Worm (Caenorhabditis elegans) whole organism, early embryonic: ENCODE data around the gene tag-241.

Experiments
- B0310.2 ChIP-seq: sonication (generic microtip); optimal IDR thresholded peaks from 2 replicates; lab custom pipeline; 2016; ENCODE audit warnings: mild to moderate bottlenecking, missing genetic modification characterization, missing compliant biosample characterization
- F13C5.2 ChIP-seq: sonication (generic microtip); optimal IDR thresholded peaks from 2 replicates; lab custom pipeline; 2017; ENCODE audit warnings: mild to moderate bottlenecking, missing genetic modification characterization, inconsistent platforms, missing compliant biosample characterization
- aly-1 ChIP-seq: sonication (generic microtip); optimal IDR thresholded peaks from 2 replicates; lab custom pipeline; 2016; ENCODE audit warnings: missing genetic modification characterization, missing compliant biosample characterization
- ama-1 ChIP-seq: fragments of 150-350 bp; optimal IDR thresholded peaks from 2 replicates; lab custom pipeline; 2014
- ceh-13 ChIP-seq: fragments of 200-800 bp; sonication (Bioruptor generic); optimal IDR thresholded peaks from 2 replicates; lab custom pipeline; 2018; ENCODE audit warnings: mild to moderate bottlenecking, missing genetic modification characterization, missing compliant biosample characterization
- ceh-36 ChIP-seq: sonication (generic microtip); optimal IDR thresholded peaks from 2 replicates; lab custom pipeline; 2016; ENCODE audit warnings: missing genetic modification characterization, inconsistent platforms, missing compliant biosample characterization
- ets-7 ChIP-seq: sonication (generic microtip); optimal IDR thresholded peaks from 2 replicates; lab custom pipeline; 2016; ENCODE audit warnings: missing genotype, missing genetic modification characterization, missing compliant biosample characterization
- flt-1 ChIP-seq: fragments of 200-800 bp; sonication (Bioruptor generic); IDR thresholded peaks from 2 replicates; pipeline ENCODE4 v1.3.6; 2022; ENCODE audit warnings: missing genetic modification characterization, missing compliant biosample characterization
- hmbx-1 ChIP-seq: sonication (generic microtip); optimal IDR thresholded peaks from 2 replicates; lab custom pipeline; 2016; ENCODE audit warnings: mild to moderate bottlenecking, missing genetic modification characterization, missing compliant biosample characterization
- hmg-4 ChIP-seq: fragments of 200-800 bp; sonication (Bioruptor generic); optimal IDR thresholded peaks from 2 replicates; lab custom pipeline; 2018; ENCODE audit warnings: mild to moderate bottlenecking, missing genetic modification characterization, missing compliant biosample characterization
- hnd-1 ChIP-seq: sonication (generic microtip); optimal IDR thresholded peaks from 2 replicates; lab custom pipeline; 2016; ENCODE audit warnings: missing genetic modification characterization, missing compliant biosample characterization
- pes-1 ChIP-seq: fragments of 200-800 bp; sonication (Bioruptor generic); IDR thresholded peaks from 2 replicates; pipeline ENCODE4 v1.3.6; 2022; ENCODE audit warnings: missing genetic modification reagents, missing genetic modification characterization, missing compliant biosample characterization
- scrt-1 ChIP-seq: fragments of 200-800 bp; sonication (Bioruptor generic); IDR thresholded peaks from 2 replicates; pipeline ENCODE4 v1.3.6; 2022; ENCODE audit warnings: missing genetic modification characterization, missing compliant biosample characterization
- sea-1 ChIP-seq: fragments of 200-800 bp; sonication (Bioruptor generic); conservative IDR thresholded peaks from 2 replicates; pipeline ENCODE4 v1.3.6; 2022; ENCODE audit warnings: missing genetic modification characterization, missing compliant biosample characterization
- tbx-11 ChIP-seq: fragments of 200-800 bp; sonication (Bioruptor generic); IDR thresholded peaks from 2 replicates; pipeline ENCODE4 v1.3.6; 2022; ENCODE audit warnings: missing genetic modification characterization, missing compliant biosample characterization
- tbx-37 ChIP-seq: fragments of 200-800 bp; sonication (Bioruptor generic); conservative IDR thresholded peaks from 2 replicates; pipeline ENCODE4 v1.3.6; 2022; ENCODE audit warnings: missing genetic modification reagents, missing genetic modification characterization, missing compliant biosample characterization
- tra-4 ChIP-seq: sonication (generic microtip); optimal IDR thresholded peaks from 2 replicates; lab custom pipeline; 2017; ENCODE audit warnings: missing genetic modification characterization, missing compliant biosample characterization

The tag-241 gene

ce11 chrX:11823704-11824103, at the start of gene tag-241:
tag-241 (plus strand) TSS chrX:11824004.
- no peak for TF ChIP-seq aly-1 (tag; lab: Kevin White, UChicago)
- no peak for TF ChIP-seq ets-7
- no peak for TF ChIP-seq flt-1
- TF ChIP-seq hmbx-1 (tag; lab: Kevin White, UChicago) = no peak
- no peak for TF ChIP-seq hnd-1 (tag; lab: Kevin White, UChicago)
- TF ChIP-seq sea-1 = no peak
- TF ChIP-seq scrt-1 = no peak
- TF ChIP-seq tra-4 (tag; lab: Kevin White, UChicago) = no peak

DNA sequence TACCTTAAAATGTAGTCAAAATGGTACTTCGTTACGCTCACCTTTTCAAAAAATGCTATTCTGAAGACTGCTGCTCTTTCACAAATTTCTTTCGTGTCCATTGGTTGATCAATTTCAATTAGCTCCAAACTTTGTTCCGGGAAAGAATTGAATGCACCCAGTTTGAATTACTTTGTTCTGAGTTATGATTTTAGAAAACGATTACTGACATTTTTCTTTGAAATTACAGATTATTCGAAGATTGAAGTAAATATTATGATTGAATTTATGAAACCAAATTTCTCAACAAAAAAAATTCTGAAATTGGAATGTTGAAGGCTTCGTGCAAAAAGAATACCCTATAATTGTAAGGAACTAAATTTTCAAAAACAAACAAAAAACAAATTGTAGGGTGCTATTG, 39.6 kb upstream of the tag-241 start, which contains the start of gene Y102F5A.1:
TSS of gene Y102F5A.1 (minus strand) at position 101 of the 400 bp plus-strand sequence.
- TF ChIP-seq sea-1 (no peak), aly-1 (tag; lab: Kevin White, UChicago) (no peak), ceh-36 (tag; lab: Kevin White, UChicago) (no peak), F13C5.2 (tag; lab: Kevin White, UChicago) (no peak), scrt-1 (no peak)

DNA sequence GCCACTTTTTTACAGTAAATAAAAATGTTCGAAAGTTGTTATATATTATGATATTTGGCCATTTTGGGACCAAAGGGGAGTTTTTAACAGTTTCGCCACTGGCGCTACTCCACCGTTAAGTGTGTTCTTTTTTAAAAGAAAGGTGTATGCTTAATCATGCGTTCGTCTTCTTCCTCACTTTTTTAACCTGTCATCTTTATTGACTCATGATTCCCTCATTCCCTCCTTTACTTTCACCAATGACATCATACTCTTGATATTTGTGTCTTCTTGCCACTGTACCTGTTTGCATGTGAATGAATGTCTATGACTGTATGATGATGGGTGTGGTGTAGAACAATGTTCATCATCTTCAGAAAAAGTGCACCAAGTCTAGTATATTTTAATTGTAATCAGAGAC, 33.2 kb upstream of the tag-241 start:
- no peak for TF ChIP-seq hmg-4 (GFP tag; lab: Kevin White, UChicago)
- no peak for TF ChIP-seq hnd-1 (tag; lab: Kevin White, UChicago)
- no peak for TF ChIP-seq flt-1
- no peak for TF ChIP-seq tbx-37 (GFP tag; lab: Robert Waterston, UW)
- no peak for TF ChIP-seq hmbx-1 (tag; lab: Kevin White, UChicago)
- TF ChIP-seq ceh-36 (tag; lab: Kevin White, UChicago) = no peak
- TF ChIP-seq aly-1 (tag; lab: Kevin White, UChicago) = no peak
- TF ChIP-seq B0310.2 (tag; lab: Kevin White, UChicago) = no peak
- no peak for TF ChIP-seq sea-1
- no peak for TF ChIP-seq ceh-13 (GFP tag; lab: Kevin White, UChicago)

ce11 chrX:11791364-11792221, 32.2 kb upstream of the tag-241 start:
- TF ChIP-seq ceh-36 (tag; lab: Kevin White, UChicago) = no peak
- TF ChIP-seq ama-1 (lab: Kevin White, UChicago) = no peak
- TF ChIP-seq tra-4 (tag; lab: Kevin White, UChicago) = no peak
- TF ChIP-seq hnd-1 (tag; lab: Kevin White, UChicago) = no peak
- no peak for TF ChIP-seq aly-1 (tag; lab: Kevin White, UChicago)
- no peak for TF ChIP-seq sea-1
- TF ChIP-seq F13C5.2 (tag; lab: Kevin White, UChicago) = no peak
- TF ChIP-seq hmbx-1 (tag; lab: Kevin White, UChicago) = no peak
- no peak for TF ChIP-seq pes-1
- no peak for TF ChIP-seq ets-7
- TF ChIP-seq tbx-37 (GFP tag; lab: Robert Waterston, UW) = no peak

- TF ChIP-seq pes-1 = no peak
- no peak for TF ChIP-seq ceh-13 (GFP tag; lab: Kevin White, UChicago)
- TF ChIP-seq hmbx-1 (tag; lab: Kevin White, UChicago) = no peak
- TF ChIP-seq hnd-1 (tag; lab: Kevin White, UChicago) = no peak
- no peak for TF ChIP-seq ama-1 (lab: Kevin White, UChicago)
- no peak for TF ChIP-seq F13C5.2 (tag; lab: Kevin White, UChicago)
- no peak for TF ChIP-seq tbx-37 (GFP tag; lab: Robert Waterston, UW)
- TF ChIP-seq sea-1 = no peak
- TF ChIP-seq ets-7 = no peak
- no peak for TF ChIP-seq tra-4 (tag; lab: Kevin White, UChicago)
- no peak for TF ChIP-seq ceh-36 (tag; lab: Kevin White, UChicago)
Measured at ce11 chrX:11792730-11793129, 31.1 kb upstream of the tag-241 start.

ce11 chrX:11798057-11798555, 25.7 kb upstream of the tag-241 start, which contains the start of gene rsd-3:
rsd-3 (plus strand) TSS chrX:11798505.
- TF ChIP-seq F13C5.2 (tag; lab: Kevin White, UChicago) (peak; percentile 14), pes-1 (0 out of 2 replicates have a peak, but pooled peaks have one; percentile 15), flt-1 (peak; percentile 5; the same call in 1 of the 2 replicates), sea-1 (no peak), ets-7 (no peak), tra-4 (tag; lab: Kevin White, UChicago) (no peak), aly-1 (tag; lab: Kevin White, UChicago) (no peak), hmbx-1 (tag; lab: Kevin White, UChicago) (no peak), hmg-4 (GFP tag; lab: Kevin White, UChicago) (peak; percentile 77), scrt-1 (no peak), B0310.2 (tag; lab: Kevin White, UChicago) (no peak), ama-1 (lab: Kevin White, UChicago) (no peak), tbx-37 (GFP tag; lab: Robert Waterston, UW) (no peak), tbx-11 (GFP tag; lab: Robert Waterston, UW) (no peak)

ce11 chrX:11804057-11804456, 19.7 kb upstream of the tag-241 start, which contains the start of gene C34E11.4:
C34E11.4 (plus strand) TSS chrX:11804210.
- TF ChIP-seq ceh-36 (tag; lab: Kevin White, UChicago) (no peak), sea-1 (no peak), ama-1 (lab: Kevin White, UChicago) (no peak), tra-4 (tag; lab: Kevin White, UChicago) (no peak), ceh-13 (GFP tag; lab: Kevin White, UChicago) (no peak), tbx-11 (GFP tag; lab: Robert Waterston, UW) (no peak), tbx-37 (GFP tag; lab: Robert Waterston, UW) (no peak), hmbx-1 (tag; lab: Kevin White, UChicago) (no peak), aly-1 (tag; lab: Kevin White, UChicago) (no peak), ets-7 (no peak), pes-1 (no peak), flt-1 (no peak), B0310.2 (tag; lab: Kevin White, UChicago) (no peak)
